Fruit fly (Drosophila melanogaster) whole organism: ENCODE results near the gene CG34177.

Experiments used
- CG8478 ChIP-seq: fragments of >200 bp; optimal IDR thresholded peaks from 2 replicates; lab custom pipeline; 2018; ENCODE audit warnings: inconsistent platforms
- Dll ChIP-seq: fragments of >200 bp; optimal IDR thresholded peaks from 2 replicates; lab custom pipeline; 2017
- EcR ChIP-seq, 2 experiments: fragments of >200 bp; optimal IDR thresholded peaks; 2 replicates each; lab custom pipeline; 2017; ENCODE audit warnings: missing biosample characterization in 2 of 2, missing genetic modification characterization in 2 of 2, missing genetic modification reagents in 2 of 2
- pan ChIP-seq: fragments of >200 bp; optimal IDR thresholded peaks from 2 replicates; lab custom pipeline; 2017
- psq ChIP-seq: fragments of >200 bp; optimal IDR thresholded peaks from 2 replicates; lab custom pipeline; 2017
- usp ChIP-seq: fragments of >200 bp; optimal IDR thresholded peaks from 2 replicates; lab custom pipeline; 2017; ENCODE audit warnings: missing biosample characterization, missing genetic modification characterization, mixed read lengths

dm6 chr2L:4475422-4475821 lies 41.7 kb downstream of the CG34177 start:
- TF ChIP-seq pan (lab: Kevin White, UChicago) (no peak), psq (lab: Kevin White, UChicago) (no peak), CG8478 (lab: Kevin White, UChicago) (no peak), Dll (lab: Kevin White, UChicago) (no peak), usp (GFP tag; lab: Kevin White, UChicago) (no peak), EcR (GFP tag; optimal IDR thresholded peaks at IDR 0.05; lab: Kevin White, UChicago) (no peak)
